Worm (Caenorhabditis elegans) whole organism, young adult: Measurements from ENCODE around the gene Y73C8B.2.

ENCODE experiments used
- D2030.7 ChIP-seq: fragments of 200-800 bp; sonication (Bioruptor generic); IDR thresholded peaks from 2 replicates; pipeline ENCODE4 v1.3.6; 2022; ENCODE audit warnings: missing genetic modification reagents, missing genetic modification characterization, missing compliant biosample characterization
- F23B12.7 ChIP-seq: sonication (generic microtip); optimal IDR thresholded peaks from 2 replicates; lab custom pipeline; 2017; ENCODE audit warnings: missing genetic modification characterization, mild to moderate bottlenecking, missing compliant biosample characterization, antibody characterized with exemption, moderate library complexity; ENCODE audit not compliant: insufficient read depth
- F37B4.10 ChIP-seq: fragments of 200-800 bp; sonication (Bioruptor generic); IDR thresholded peaks from 2 replicates; pipeline ENCODE4 v1.3.6; 2022; ENCODE audit warnings: missing genetic modification characterization, missing compliant biosample characterization
- F39B2.1 ChIP-seq: fragments of 200-800 bp; sonication (Bioruptor generic); IDR thresholded peaks from 2 replicates; pipeline ENCODE4 v1.3.6; 2022; ENCODE audit warnings: missing genetic modification reagents, missing genetic modification characterization, missing compliant biosample characterization
- K12H6.12 ChIP-seq: fragments of 200-800 bp; sonication (Bioruptor generic); optimal IDR thresholded peaks from 2 replicates; lab custom pipeline; 2018; ENCODE audit warnings: mild to moderate bottlenecking, missing genetic modification characterization, missing compliant biosample characterization
- T07F8.4 ChIP-seq: sonication (generic microtip); optimal IDR thresholded peaks from 2 replicates; lab custom pipeline; 2016; ENCODE audit warnings: mild to moderate bottlenecking, missing genetic modification characterization, moderate library complexity, missing compliant biosample characterization
- aptf-2 ChIP-seq: fragments of 200-800 bp; sonication (Bioruptor generic); conservative IDR thresholded peaks from 2 replicates; pipeline ENCODE4 v1.3.6; 2022; ENCODE audit warnings: missing genetic modification reagents, missing genetic modification characterization, missing compliant biosample characterization
- attf-5 ChIP-seq: fragments of 200-800 bp; sonication (Bioruptor generic); optimal IDR thresholded peaks from 2 replicates; lab custom pipeline; 2018; ENCODE audit warnings: mild to moderate bottlenecking, missing genetic modification characterization, missing compliant biosample characterization
- cebp-1 ChIP-seq, 2 experiments: fragments of 200-800 bp in 1 of 2; sonication (Bioruptor generic) in 1 of 2; sonication (generic microtip) in 1 of 2; IDR thresholded peaks in 1 of 2; optimal IDR thresholded peaks in 1 of 2; 2 replicates each; pipeline versions ENCODE4 v1.3.6 to Lab custom; 2017 to 2022; ENCODE audit warnings: missing compliant biosample characterization in 2 of 2, missing genetic modification characterization in 2 of 2, mild to moderate bottlenecking in 1 of 2, missing genetic modification reagents in 1 of 2, moderate library complexity in 1 of 2
- ceh-79 ChIP-seq: sonication (generic microtip); optimal IDR thresholded peaks from 2 replicates; lab custom pipeline; 2017; ENCODE audit warnings: mild to moderate bottlenecking, missing genetic modification characterization, missing compliant biosample characterization
- dpl-1 ChIP-seq: fragments of 150-350 bp; optimal IDR thresholded peaks from 2 replicates; lab custom pipeline; 2014; ENCODE audit warnings: missing biosample characterization, missing genetic modification reagents, missing genetic modification characterization
- efl-1 ChIP-seq: fragments of 150-350 bp; optimal IDR thresholded peaks from 2 replicates; lab custom pipeline; 2014; ENCODE audit warnings: missing biosample characterization, missing genetic modification reagents, missing genetic modification characterization
- egl-18 ChIP-seq: fragments of 200-800 bp; sonication (Bioruptor generic); IDR thresholded peaks from 2 replicates; pipeline ENCODE4 v1.3.6; 2022; ENCODE audit warnings: missing genetic modification reagents, missing genetic modification characterization, missing compliant biosample characterization
- egl-44 ChIP-seq: fragments of 200-800 bp; sonication (Bioruptor generic); IDR thresholded peaks from 2 replicates; pipeline ENCODE4 v1.3.6; 2022; ENCODE audit warnings: missing genetic modification reagents, missing genetic modification characterization, missing compliant biosample characterization
- egrh-3 ChIP-seq: fragments of 200-800 bp; sonication (Bioruptor generic); IDR thresholded peaks from 2 replicates; pipeline ENCODE4 v1.3.6; 2022; ENCODE audit warnings: missing genetic modification reagents, missing genetic modification characterization, missing compliant biosample characterization
- him-1 ChIP-seq: sonication (generic microtip); optimal IDR thresholded peaks from 2 replicates; lab custom pipeline; 2016; ENCODE audit warnings: missing genotype, missing genetic modification reagents, missing genetic modification characterization, missing compliant biosample characterization
- hrde-1 ChIP-seq: sonication (generic microtip); optimal IDR thresholded peaks from 2 replicates; lab custom pipeline; 2016; ENCODE audit warnings: missing genetic modification characterization, mild to moderate bottlenecking, missing compliant biosample characterization, moderate library complexity, missing genotype, missing genetic modification reagents, borderline replicate concordance
- let-607 ChIP-seq, 2 experiments: fragments of 200-800 bp in 1 of 2; sonication (Bioruptor generic) in 1 of 2; sonication (generic microtip) in 1 of 2; optimal IDR thresholded peaks; 2 replicates each; lab custom pipeline; 2016 to 2018; ENCODE audit warnings: mild to moderate bottlenecking in 2 of 2, missing compliant biosample characterization in 2 of 2, missing genetic modification characterization in 2 of 2, moderate library complexity in 2 of 2, missing genotype in 1 of 2
- lin-54 ChIP-seq: fragments of 200-800 bp; sonication (Bioruptor generic); optimal IDR thresholded peaks from 2 replicates; lab custom pipeline; 2018; ENCODE audit warnings: mild to moderate bottlenecking, missing genetic modification characterization, missing compliant biosample characterization
- lir-1 ChIP-seq: fragments of 200-800 bp; sonication (Bioruptor generic); conservative IDR thresholded peaks from 2 replicates; pipeline ENCODE4 v1.3.6; 2022; ENCODE audit warnings: missing genetic modification reagents, missing genetic modification characterization, missing compliant biosample characterization
- mcd-1 ChIP-seq: fragments of 200-800 bp; sonication (Bioruptor generic); IDR thresholded peaks from 2 replicates; pipeline ENCODE4 v1.3.6; 2022; ENCODE audit warnings: missing genetic modification reagents, missing genetic modification characterization, missing compliant biosample characterization
- nfya-2 ChIP-seq: fragments of 200-800 bp; sonication (Bioruptor generic); IDR thresholded peaks from 2 replicates; pipeline ENCODE4 v1.3.6; 2022; ENCODE audit warnings: missing genetic modification reagents, missing genetic modification characterization, missing compliant biosample characterization
- nfyb-1 ChIP-seq: fragments of 200-800 bp; sonication (Bioruptor generic); IDR thresholded peaks from 2 replicates; pipeline ENCODE4 v1.3.6; 2022; ENCODE audit warnings: missing genetic modification reagents, missing genetic modification characterization, missing compliant biosample characterization
- nhr-27 ChIP-seq: fragments of 200-800 bp; sonication (Bioruptor generic); optimal IDR thresholded peaks from 2 replicates; lab custom pipeline; 2018; ENCODE audit warnings: mild to moderate bottlenecking, missing genetic modification characterization, moderate library complexity, missing compliant biosample characterization
- nhr-80 ChIP-seq: sonication (generic microtip); optimal IDR thresholded peaks from 2 replicates; lab custom pipeline; 2016; ENCODE audit warnings: missing genetic modification characterization, missing compliant biosample characterization
- repo-1 ChIP-seq: sonication (generic microtip); optimal IDR thresholded peaks from 2 replicates; lab custom pipeline; 2017; ENCODE audit warnings: mild to moderate bottlenecking, missing genetic modification characterization, missing compliant biosample characterization
- snpc-1.1 ChIP-seq: sonication (generic microtip); optimal IDR thresholded peaks from 2 replicates; lab custom pipeline; 2017; ENCODE audit warnings: missing genetic modification characterization, mild to moderate bottlenecking, missing compliant biosample characterization, antibody characterized with exemption, moderate library complexity, missing genotype, missing genetic modification reagents; ENCODE audit not compliant: insufficient read depth
- snpc-3.4 ChIP-seq: sonication (generic microtip); optimal IDR thresholded peaks from 2 replicates; lab custom pipeline; 2017; ENCODE audit warnings: missing genetic modification characterization, mild to moderate bottlenecking, missing compliant biosample characterization, antibody characterized with exemption, moderate library complexity, missing genotype, missing genetic modification reagents
- snpc-4 ChIP-seq, 5 experiments: fragments of 150-350 bp in 1 of 5; sonication (generic microtip) in 4 of 5; optimal IDR thresholded peaks; 2 replicates each; lab custom pipeline; 2014 to 2018; ENCODE audit warnings: missing genetic modification characterization in 5 of 5, missing biosample characterization in 3 of 5, antibody characterized with exemption in 2 of 5, mild to moderate bottlenecking in 2 of 5, missing compliant biosample characterization in 2 of 5, missing genotype in 2 of 5, moderate library complexity in 2 of 5, missing genetic modification reagents in 1 of 5
- sptf-2 ChIP-seq: fragments of 200-800 bp; sonication (Bioruptor generic); optimal IDR thresholded peaks from 2 replicates; lab custom pipeline; 2018; ENCODE audit warnings: mild to moderate bottlenecking, missing genetic modification characterization, missing compliant biosample characterization
- tbx-9 ChIP-seq: sonication (generic microtip); optimal IDR thresholded peaks from 2 replicates; lab custom pipeline; 2016; ENCODE audit warnings: borderline replicate concordance, missing genetic modification characterization, inconsistent platforms, missing compliant biosample characterization
- unc-130 ChIP-seq: sonication (generic microtip); optimal IDR thresholded peaks from 2 replicates; lab custom pipeline; 2016; ENCODE audit warnings: missing genetic modification reagents, missing genetic modification characterization, missing compliant biosample characterization
- xnd-1 ChIP-seq: sonication (generic microtip); optimal IDR thresholded peaks from 2 replicates; lab custom pipeline; 2016; ENCODE audit warnings: missing genotype, missing genetic modification reagents, missing genetic modification characterization, missing compliant biosample characterization
- ztf-25 ChIP-seq: fragments of 200-800 bp; sonication (Bioruptor generic); IDR thresholded peaks from 2 replicates; pipeline ENCODE4 v1.3.6; 2022; ENCODE audit warnings: missing genetic modification reagents, missing genetic modification characterization, missing compliant biosample characterization
- ztf-28 ChIP-seq: fragments of 200-800 bp; sonication (Bioruptor generic); IDR thresholded peaks from 2 replicates; pipeline ENCODE4 v1.3.6; 2022; ENCODE audit warnings: missing genetic modification reagents, missing genetic modification characterization, missing compliant biosample characterization

The Y73C8B.2 gene

DNA sequence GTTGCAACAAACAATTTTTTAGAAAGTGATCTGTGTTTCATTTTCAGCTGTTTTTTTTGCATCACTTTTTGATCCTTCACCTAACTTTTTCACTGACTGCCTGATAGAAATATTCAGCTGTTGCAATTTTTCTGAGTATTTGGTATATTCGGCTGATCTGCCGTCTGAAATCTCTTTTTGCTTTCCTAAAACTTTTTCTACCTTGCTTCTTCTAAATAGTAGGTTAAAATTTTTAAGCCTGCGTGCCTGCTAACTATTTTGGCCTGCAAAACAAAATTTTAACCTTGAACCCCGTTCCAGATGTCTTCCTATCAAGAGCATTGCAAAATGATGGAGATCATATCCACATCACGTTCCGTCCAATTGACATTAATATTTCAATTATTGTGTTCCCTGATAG lies 18.6 kb downstream of the Y73C8B.2 start, which contains the start of gene srab-8:
TSS of gene srab-8 (plus strand) at position 301 of the 400 bp plus-strand sequence.
- TF ChIP-seq mcd-1 (GFP tag; lab: Robert Waterston, UW) (no peak), egrh-3 (GFP tag; lab: Robert Waterston, UW) (no peak), ztf-28 (GFP tag; lab: Robert Waterston, UW) (no peak), F23B12.7 (tag; lab: Kevin White, UChicago) (no peak), snpc-4 (GFP tag; optimal IDR thresholded peaks at IDR 0.05; lab: Kevin White, UChicago) (no peak), snpc-4 (tag; optimal IDR thresholded peaks at IDR 0.05; lab: Kevin White, UChicago) (no peak), snpc-3.4 (tag; lab: Kevin White, UChicago) (no peak), egl-44 (GFP tag; lab: Robert Waterston, UW) (no peak), nfya-2 (GFP tag; lab: Robert Waterston, UW) (no peak), K12H6.12 (no peak), repo-1 (tag; lab: Kevin White, UChicago) (no peak), snpc-1.1 (no peak), efl-1 (GFP tag; lab: Kevin White, UChicago) (no peak), nhr-27 (tag; lab: Kevin White, UChicago) (no peak), lir-1 (GFP tag; lab: Robert Waterston, UW) (no peak), D2030.7 (GFP tag; lab: Robert Waterston, UW) (no peak), him-1 (tag; lab: Kevin White, UChicago) (no peak)

ce11 chrV:3171625-3172024 lies 23.2 kb downstream of the Y73C8B.2 start:
- TF ChIP-seq tbx-9 (no peak), cebp-1 (GFP tag; IDR thresholded peaks at IDR 0.05; lab: Robert Waterston, UW) (no peak), cebp-1 (tag; optimal IDR thresholded peaks at IDR 0.05; lab: Kevin White, UChicago) (no peak), ceh-79 (tag; lab: Kevin White, UChicago) (no peak), him-1 (tag; lab: Kevin White, UChicago) (no peak), aptf-2 (no peak), let-607 (tag; optimal IDR thresholded peaks at IDR 0.05; lab: Kevin White, UChicago) (no peak), nhr-80 (no peak), mcd-1 (GFP tag; lab: Robert Waterston, UW) (no peak), F39B2.1 (GFP tag; lab: Robert Waterston, UW) (no peak), F37B4.10 (GFP tag; lab: Robert Waterston, UW) (no peak), snpc-1.1 (no peak), snpc-4 (GFP tag; optimal IDR thresholded peaks at IDR 0.05; lab: Kevin White, UChicago) (no peak), snpc-4 (tag; optimal IDR thresholded peaks at IDR 0.05; lab: Kevin White, UChicago) (no peak), ztf-25 (GFP tag; lab: Robert Waterston, UW) (no peak), F23B12.7 (tag; lab: Kevin White, UChicago) (no peak), xnd-1 (tag; lab: Kevin White, UChicago) (no peak), attf-5 (GFP tag; lab: Kevin White, UChicago) (no peak)

DNA sequence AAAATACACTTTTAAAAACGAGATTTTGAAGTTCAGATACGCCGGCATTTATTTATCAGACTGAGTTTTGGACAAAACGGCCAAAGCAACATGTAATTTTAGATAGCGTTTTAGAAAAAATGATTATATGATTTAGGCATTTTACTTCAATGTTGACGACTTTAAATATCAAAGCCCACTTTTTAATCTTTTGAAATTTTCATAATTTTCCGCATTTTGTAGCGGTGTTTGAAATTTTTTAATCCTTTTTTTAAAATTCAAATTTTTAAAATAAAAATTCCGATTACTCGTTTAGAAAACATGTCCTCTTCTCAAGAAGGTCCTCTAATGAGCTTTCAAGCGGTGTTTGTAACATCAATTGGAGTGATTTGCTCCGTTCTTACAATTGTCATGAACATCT lies 25.0 kb downstream of the Y73C8B.2 start, which contains the start of gene srbc-6:
TSS of gene srbc-6 (plus strand) at position 301 of the 400 bp plus-strand sequence.
- no peak for TF ChIP-seq lir-1 (GFP tag; lab: Robert Waterston, UW)
- no peak for TF ChIP-seq hrde-1
- no peak for TF ChIP-seq F23B12.7 (tag; lab: Kevin White, UChicago)
- no peak for TF ChIP-seq K12H6.12
- TF ChIP-seq dpl-1 (GFP tag; lab: Kevin White, UChicago): no peak
- TF ChIP-seq egl-18 (GFP tag; lab: Robert Waterston, UW): no peak
- no peak for TF ChIP-seq unc-130 (GFP tag; lab: Kevin White, UChicago)
- TF ChIP-seq sptf-2 (GFP tag; lab: Kevin White, UChicago): no peak
- no peak for TF ChIP-seq nfyb-1 (GFP tag; lab: Robert Waterston, UW)
- TF ChIP-seq T07F8.4 (tag; lab: Kevin White, UChicago): no peak
- no peak for TF ChIP-seq lin-54 (GFP tag; lab: Kevin White, UChicago)
- TF ChIP-seq ztf-25 (GFP tag; lab: Robert Waterston, UW): no peak
